Worm (Caenorhabditis elegans): ENCODE results near the gene mpst-1.

DNA sequence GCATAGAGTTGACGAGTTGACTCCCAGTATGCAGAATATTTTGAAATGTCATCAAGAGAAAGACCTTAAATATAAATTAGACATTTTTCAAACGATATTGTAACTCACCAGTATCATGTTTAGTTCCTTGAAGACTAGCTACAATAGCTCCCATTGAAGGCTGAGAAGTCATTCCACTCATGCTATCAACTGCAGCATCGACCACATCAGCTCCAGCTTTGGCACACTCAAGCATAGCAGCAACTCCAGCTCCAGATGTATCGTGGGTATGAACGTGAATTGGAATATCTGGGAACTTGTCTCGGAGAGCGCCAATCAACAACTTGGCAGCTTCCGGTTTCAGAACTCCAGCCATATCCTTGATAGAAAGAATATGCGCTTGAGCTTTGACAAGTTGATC is 7.4 kb downstream of the mpst-1 start:
- TF ChIP-seq mcd-1 (GFP tag; IDR thresholded peaks at IDR 0.05) (no peak), ztf-26 (tag; optimal IDR thresholded peaks at IDR 0.05) (no peak), F57A8.1 (GFP tag; optimal IDR thresholded peaks at IDR 0.05) (no peak), unc-62 (GFP tag; optimal IDR thresholded peaks at IDR 0.05) (no peak)

All from whole organism, young adult.